Fruit fly (Drosophila melanogaster) whole organism, embryonic: ENCODE results near the gene CG8925.

Source experiments
- Mrtf ChIP-seq: fragments of 200-800 bp; sonication (Bioruptor generic); IDR thresholded peaks from 3 replicates; pipeline ENCODE4 v1.3.6; 2022; ENCODE audit warnings: missing biosample characterization, missing genetic modification characterization
- crp ChIP-seq, 2 experiments: fragments of 200-800 bp; sonication (Bioruptor generic); optimal IDR thresholded peaks; 2 replicates in 1 of 2; 3 replicates in 1 of 2; lab custom pipeline; 2017; ENCODE audit warnings: missing biosample characterization in 2 of 2, missing genetic modification characterization in 2 of 2, mild to moderate bottlenecking in 1 of 2, moderate library complexity in 1 of 2

- TF ChIP-seq Mrtf (GFP tag; lab: Robert Waterston, UW) (no peak), crp (GFP tag; optimal IDR thresholded peaks at IDR 0.05; lab: Kevin White, UChicago) (no peak)
These were observed 57.2 kb downstream of the CG8925 start for dm6 chr3R:16228719-16229704.
